Worm (Caenorhabditis elegans) whole organism, early embryonic: ENCODE measurements around the gene sqt-1.

Experiments
- B0310.2 ChIP-seq: sonication (generic microtip); optimal IDR thresholded peaks from 2 replicates; lab custom pipeline; 2016; ENCODE audit warnings: mild to moderate bottlenecking, missing genetic modification characterization, missing compliant biosample characterization
- F13C5.2 ChIP-seq: sonication (generic microtip); optimal IDR thresholded peaks from 2 replicates; lab custom pipeline; 2017; ENCODE audit warnings: mild to moderate bottlenecking, missing genetic modification characterization, inconsistent platforms, missing compliant biosample characterization
- aly-1 ChIP-seq: sonication (generic microtip); optimal IDR thresholded peaks from 2 replicates; lab custom pipeline; 2016; ENCODE audit warnings: missing genetic modification characterization, missing compliant biosample characterization
- ama-1 ChIP-seq: fragments of 150-350 bp; optimal IDR thresholded peaks from 2 replicates; lab custom pipeline; 2014
- ceh-13 ChIP-seq: fragments of 200-800 bp; sonication (Bioruptor generic); optimal IDR thresholded peaks from 2 replicates; lab custom pipeline; 2018; ENCODE audit warnings: mild to moderate bottlenecking, missing genetic modification characterization, missing compliant biosample characterization
- ceh-36 ChIP-seq: sonication (generic microtip); optimal IDR thresholded peaks from 2 replicates; lab custom pipeline; 2016; ENCODE audit warnings: missing genetic modification characterization, inconsistent platforms, missing compliant biosample characterization
- ets-7 ChIP-seq: sonication (generic microtip); optimal IDR thresholded peaks from 2 replicates; lab custom pipeline; 2016; ENCODE audit warnings: missing genotype, missing genetic modification characterization, missing compliant biosample characterization
- flt-1 ChIP-seq: fragments of 200-800 bp; sonication (Bioruptor generic); IDR thresholded peaks from 2 replicates; pipeline ENCODE4 v1.3.6; 2022; ENCODE audit warnings: missing genetic modification characterization, missing compliant biosample characterization
- hmbx-1 ChIP-seq: sonication (generic microtip); optimal IDR thresholded peaks from 2 replicates; lab custom pipeline; 2016; ENCODE audit warnings: mild to moderate bottlenecking, missing genetic modification characterization, missing compliant biosample characterization
- hmg-4 ChIP-seq: fragments of 200-800 bp; sonication (Bioruptor generic); optimal IDR thresholded peaks from 2 replicates; lab custom pipeline; 2018; ENCODE audit warnings: mild to moderate bottlenecking, missing genetic modification characterization, missing compliant biosample characterization
- hnd-1 ChIP-seq: sonication (generic microtip); optimal IDR thresholded peaks from 2 replicates; lab custom pipeline; 2016; ENCODE audit warnings: missing genetic modification characterization, missing compliant biosample characterization
- pes-1 ChIP-seq: fragments of 200-800 bp; sonication (Bioruptor generic); IDR thresholded peaks from 2 replicates; pipeline ENCODE4 v1.3.6; 2022; ENCODE audit warnings: missing genetic modification reagents, missing genetic modification characterization, missing compliant biosample characterization
- scrt-1 ChIP-seq: fragments of 200-800 bp; sonication (Bioruptor generic); IDR thresholded peaks from 2 replicates; pipeline ENCODE4 v1.3.6; 2022; ENCODE audit warnings: missing genetic modification characterization, missing compliant biosample characterization
- sea-1 ChIP-seq: fragments of 200-800 bp; sonication (Bioruptor generic); conservative IDR thresholded peaks from 2 replicates; pipeline ENCODE4 v1.3.6; 2022; ENCODE audit warnings: missing genetic modification characterization, missing compliant biosample characterization
- tbx-11 ChIP-seq: fragments of 200-800 bp; sonication (Bioruptor generic); IDR thresholded peaks from 2 replicates; pipeline ENCODE4 v1.3.6; 2022; ENCODE audit warnings: missing genetic modification characterization, missing compliant biosample characterization
- tbx-37 ChIP-seq: fragments of 200-800 bp; sonication (Bioruptor generic); conservative IDR thresholded peaks from 2 replicates; pipeline ENCODE4 v1.3.6; 2022; ENCODE audit warnings: missing genetic modification reagents, missing genetic modification characterization, missing compliant biosample characterization
- tra-4 ChIP-seq: sonication (generic microtip); optimal IDR thresholded peaks from 2 replicates; lab custom pipeline; 2017; ENCODE audit warnings: missing genetic modification characterization, missing compliant biosample characterization

Gene sqt-1

ce11 chrII:11319591-11319990, 18.0 kb downstream of the sqt-1 start, which contains the start of gene nlp-51:
Gene nlp-51 (minus strand): TSS chrII:11319691.
- TF ChIP-seq pes-1 (no peak), sea-1 (GFP tag; lab: Robert Waterston, UW) (no peak), tbx-11 (no peak), B0310.2 (tag; lab: Kevin White, UChicago) (no peak), flt-1 (no peak)

- TF ChIP-seq tra-4 (tag; lab: Kevin White, UChicago) (no peak), B0310.2 (tag; lab: Kevin White, UChicago) (no peak), hmg-4 (no peak), flt-1 (no peak), sea-1 (GFP tag; lab: Robert Waterston, UW) (no peak), ceh-36 (tag; lab: Kevin White, UChicago) (no peak), tbx-37 (GFP tag; lab: Robert Waterston, UW) (no peak), ama-1 (lab: Kevin White, UChicago) (no peak), hmbx-1 (tag; lab: Kevin White, UChicago) (no peak), ceh-13 (GFP tag; lab: Kevin White, UChicago) (no peak), pes-1 (no peak), tbx-11 (no peak), hnd-1 (tag; lab: Kevin White, UChicago) (no peak), ets-7 (no peak)
Measured at ce11 chrII:11316663-11317062, 21.0 kb downstream of the sqt-1 start.

- no peak for TF ChIP-seq B0310.2 (tag; lab: Kevin White, UChicago)
- no peak for TF ChIP-seq ets-7
- no peak for TF ChIP-seq hmg-4
Measured at ce11 chrII:11314165-11314564, 23.5 kb downstream of the sqt-1 start, which contains the start of gene T24F1.4. Gene T24F1.4 (minus strand): TSS chrII:11314265.

ce11 chrII:11312223-11312622, 25.4 kb downstream of the sqt-1 start, which contains the start of gene T24F1.7:
Gene T24F1.7 (plus strand): TSS chrII:11312523.
- no peak for TF ChIP-seq ceh-13 (GFP tag; lab: Kevin White, UChicago)
- TF ChIP-seq B0310.2 (tag; lab: Kevin White, UChicago), result no peak
- no peak for TF ChIP-seq hmbx-1 (tag; lab: Kevin White, UChicago)
- TF ChIP-seq scrt-1 (GFP tag; lab: Robert Waterston, UW), result no peak
- no peak for TF ChIP-seq pes-1
- no peak for TF ChIP-seq tbx-37 (GFP tag; lab: Robert Waterston, UW)
- TF ChIP-seq sea-1 (GFP tag; lab: Robert Waterston, UW), result no peak
- TF ChIP-seq F13C5.2, result no peak
- TF ChIP-seq flt-1, result no peak
- no peak for TF ChIP-seq aly-1
- TF ChIP-seq hnd-1 (tag; lab: Kevin White, UChicago), result no peak
- TF ChIP-seq tra-4 (tag; lab: Kevin White, UChicago), result no peak
- no peak for TF ChIP-seq tbx-11
- no peak for TF ChIP-seq ceh-36 (tag; lab: Kevin White, UChicago)

ce11 chrII:11307953-11308352, 29.7 kb downstream of the sqt-1 start:
- TF ChIP-seq pes-1 (no peak), scrt-1 (GFP tag; lab: Robert Waterston, UW) (no peak)

ce11 chrII:11307332-11307731, 30.3 kb downstream of the sqt-1 start:
- TF ChIP-seq pes-1 (no peak), hmg-4 (no peak), ama-1 (lab: Kevin White, UChicago) (no peak), sea-1 (GFP tag; lab: Robert Waterston, UW) (no peak)

- TF ChIP-seq hnd-1 (tag; lab: Kevin White, UChicago) (no peak), ceh-13 (GFP tag; lab: Kevin White, UChicago) (no peak), F13C5.2 (no peak), ama-1 (lab: Kevin White, UChicago) (no peak), tbx-37 (GFP tag; lab: Robert Waterston, UW) (no peak), aly-1 (no peak), ceh-36 (tag; lab: Kevin White, UChicago) (no peak), B0310.2 (tag; lab: Kevin White, UChicago) (no peak)
Measured at ce11 chrII:11305627-11306449, 31.8 kb downstream of the sqt-1 start, which contains the start of gene rsf-1. Gene rsf-1 (plus strand): TSS chrII:11306399.

ce11 chrII:11302591-11302990, 35.0 kb downstream of the sqt-1 start, which contains the start of gene samp-1:
Gene samp-1 (plus strand): TSS chrII:11302891.
- TF ChIP-seq B0310.2 (tag; lab: Kevin White, UChicago), result no peak
- TF ChIP-seq scrt-1 (GFP tag; lab: Robert Waterston, UW), result no peak
- TF ChIP-seq tra-4 (tag; lab: Kevin White, UChicago), result no peak
- TF ChIP-seq ets-7, result no peak
- no peak for TF ChIP-seq sea-1 (GFP tag; lab: Robert Waterston, UW)
- no peak for TF ChIP-seq F13C5.2
- no peak for TF ChIP-seq ceh-36 (tag; lab: Kevin White, UChicago)
- TF ChIP-seq ama-1 (lab: Kevin White, UChicago), result no peak
- no peak for TF ChIP-seq flt-1
- TF ChIP-seq tbx-37 (GFP tag; lab: Robert Waterston, UW), result no peak
- no peak for TF ChIP-seq hmg-4
